Fruit fly (Drosophila melanogaster) whole organism, embryonic: Measurements from ENCODE around the gene Exn.

Experiments used
- Aef1 ChIP-seq: fragments of 200-800 bp; sonication (Bioruptor generic); IDR thresholded peaks from 3 replicates; pipeline ENCODE4 v1.3.6; 2022; ENCODE audit warnings: missing biosample characterization, missing genetic modification characterization
- Antp ChIP-seq: fragments of 200-800 bp; sonication (Bioruptor generic); optimal IDR thresholded peaks from 3 replicates; lab custom pipeline; 2016; ENCODE audit warnings: missing biosample characterization, missing genetic modification characterization
- Blimp-1 ChIP-seq: fragments of 200-800 bp; sonication (Bioruptor generic); optimal IDR thresholded peaks from 3 replicates; lab custom pipeline; 2018; ENCODE audit warnings: missing biosample characterization, missing genetic modification characterization, mild to moderate bottlenecking, moderate library complexity, missing genetic modification reagents
- Bteb2 ChIP-seq: fragments of 200-800 bp; sonication (Bioruptor generic); optimal IDR thresholded peaks from 2 replicates; lab custom pipeline; 2016; ENCODE audit warnings: missing biosample characterization, missing genetic modification characterization
- CG10565 ChIP-seq: fragments of 200-800 bp; sonication (Bioruptor generic); optimal IDR thresholded peaks from 3 replicates; lab custom pipeline; 2016; ENCODE audit warnings: missing biosample characterization, mild to moderate bottlenecking, missing genetic modification characterization
- CG11456 ChIP-seq: fragments of 200-800 bp; sonication (Bioruptor generic); IDR thresholded peaks from 3 replicates; pipeline ENCODE4 v1.3.6; 2022; ENCODE audit warnings: missing biosample characterization, missing genetic modification characterization
- CG12071 ChIP-seq: fragments of 200-800 bp; sonication (Bioruptor generic); optimal IDR thresholded peaks from 3 replicates; lab custom pipeline; 2018; ENCODE audit warnings: missing biosample characterization, mild to moderate bottlenecking, missing genetic modification characterization
- CG12155 ChIP-seq: fragments of 200-800 bp; sonication (Bioruptor generic); optimal IDR thresholded peaks from 3 replicates; lab custom pipeline; 2016; ENCODE audit warnings: missing biosample characterization, missing genetic modification characterization
- CG12769 ChIP-seq: fragments of 200-800 bp; sonication (Bioruptor generic); optimal IDR thresholded peaks from 2 replicates; lab custom pipeline; 2019; ENCODE audit warnings: missing biosample characterization, mild to moderate bottlenecking, missing genetic modification characterization, moderate library complexity
- CG13123 ChIP-seq: fragments of 200-800 bp; sonication (Bioruptor generic); optimal IDR thresholded peaks from 2 replicates; lab custom pipeline; 2016; ENCODE audit warnings: missing biosample characterization, missing genetic modification characterization
- CG14441 ChIP-seq: fragments of 200-800 bp; sonication (Bioruptor generic); IDR thresholded peaks from 2 replicates; pipeline ENCODE4 v1.3.6; 2022; ENCODE audit warnings: missing biosample characterization, missing genetic modification characterization
- CG16863 ChIP-seq: fragments of 200-800 bp; sonication (Bioruptor generic); optimal IDR thresholded peaks from 3 replicates; lab custom pipeline; 2016; ENCODE audit warnings: missing biosample characterization, missing genetic modification characterization
- CG17186 ChIP-seq: fragments of 200-800 bp; sonication (Bioruptor generic); optimal IDR thresholded peaks from 3 replicates; lab custom pipeline; 2017; ENCODE audit warnings: missing biosample characterization, missing genetic modification reagents, missing genetic modification characterization
- CG2116 ChIP-seq: fragments of 200-800 bp; sonication (Bioruptor generic); optimal IDR thresholded peaks from 3 replicates; lab custom pipeline; 2018; ENCODE audit warnings: missing biosample characterization, mild to moderate bottlenecking, missing genetic modification characterization
- CG3065 ChIP-seq: fragments of 200-800 bp; sonication (Bioruptor generic); optimal IDR thresholded peaks from 2 replicates; lab custom pipeline; 2016; ENCODE audit warnings: missing biosample characterization, missing genetic modification characterization
- CG31224 ChIP-seq: fragments of 200-800 bp; sonication (Bioruptor generic); IDR thresholded peaks from 2 replicates; pipeline ENCODE4 v1.3.6; 2022; ENCODE audit warnings: missing biosample characterization, missing genetic modification characterization
- CG31441 ChIP-seq: fragments of 200-800 bp; sonication (Bioruptor generic); IDR thresholded peaks from 2 replicates; pipeline ENCODE4 v1.3.6; 2022; ENCODE audit warnings: missing biosample characterization, missing genetic modification characterization
- CG9797 ChIP-seq: fragments of 200-800 bp; sonication (Bioruptor generic); optimal IDR thresholded peaks from 3 replicates; lab custom pipeline; 2018; ENCODE audit warnings: missing biosample characterization, mild to moderate bottlenecking, missing genetic modification characterization
- Deaf1 ChIP-seq: fragments of 200-800 bp; optimal IDR thresholded peaks from 3 replicates; lab custom pipeline; 2019; ENCODE audit warnings: missing biosample characterization, mild to moderate bottlenecking, missing genetic modification characterization, moderate library complexity
- Dip3 ChIP-seq: fragments of 200-800 bp; sonication (Bioruptor generic); optimal IDR thresholded peaks from 3 replicates; lab custom pipeline; 2016; ENCODE audit warnings: missing biosample characterization, missing genetic modification characterization
- Dll ChIP-seq: fragments of 200-800 bp; sonication (Bioruptor generic); IDR thresholded peaks from 4 replicates; pipeline ENCODE4 v1.3.6; 2022; ENCODE audit warnings: missing biosample characterization, missing genetic modification characterization; ENCODE audit not compliant: partially characterized antibody
- Drgx ChIP-seq: fragments of 200-800 bp; sonication (Bioruptor generic); IDR thresholded peaks from 2 replicates; pipeline ENCODE4 v1.3.6; 2022; ENCODE audit warnings: missing biosample characterization, missing genetic modification characterization
- Fer2 ChIP-seq: fragments of 200-800 bp; sonication (Bioruptor generic); optimal IDR thresholded peaks from 2 replicates; lab custom pipeline; 2018; ENCODE audit warnings: missing biosample characterization, mild to moderate bottlenecking, missing genetic modification characterization, moderate library complexity
- H15 ChIP-seq: fragments of 200-800 bp; sonication (Bioruptor generic); IDR thresholded peaks from 3 replicates; pipeline ENCODE4 v1.3.6; 2022; ENCODE audit warnings: missing biosample characterization, missing genetic modification characterization
- H2.0 ChIP-seq: fragments of 200-800 bp; sonication (Bioruptor generic); IDR thresholded peaks from 2 replicates; pipeline ENCODE4 v1.3.6; 2022; ENCODE audit warnings: missing biosample characterization, missing genetic modification characterization
- HLH54F ChIP-seq: fragments of 200-800 bp; sonication (Bioruptor generic); optimal IDR thresholded peaks from 3 replicates; lab custom pipeline; 2016; ENCODE audit warnings: missing biosample characterization, missing genetic modification characterization
- HmgZ ChIP-seq: fragments of 200-800 bp; sonication (Bioruptor generic); optimal IDR thresholded peaks from 2 replicates; lab custom pipeline; 2018; ENCODE audit warnings: missing biosample characterization, mild to moderate bottlenecking, missing genetic modification characterization
- MBD-R2 ChIP-seq: fragments of 200-800 bp; sonication (Bioruptor generic); IDR thresholded peaks from 2 replicates; pipeline ENCODE4 v1.3.6; 2022; ENCODE audit warnings: missing biosample characterization, missing genetic modification characterization
- Mad ChIP-seq: fragments of 200-800 bp; sonication (Bioruptor generic); optimal IDR thresholded peaks from 2 replicates; lab custom pipeline; 2016; ENCODE audit warnings: missing biosample characterization, missing genetic modification characterization
- Nf-YA ChIP-seq: fragments of 200-800 bp; sonication (Bioruptor generic); IDR thresholded peaks from 2 replicates; pipeline ENCODE4 v1.3.6; 2022; ENCODE audit warnings: missing biosample characterization, missing genetic modification characterization
- Oaz ChIP-seq: fragments of 200-800 bp; sonication (Bioruptor generic); IDR thresholded peaks from 2 replicates; pipeline ENCODE4 v1.3.6; 2022; ENCODE audit warnings: missing biosample characterization, missing genetic modification characterization
- bcd ChIP-seq: fragments of 200-800 bp; sonication (Bioruptor generic); optimal IDR thresholded peaks from 2 replicates; lab custom pipeline; 2017; ENCODE audit warnings: missing biosample characterization, mild to moderate bottlenecking, missing genetic modification characterization
- br ChIP-seq: fragments of >200 bp; optimal IDR thresholded peaks from 2 replicates; lab custom pipeline; 2017
- cato ChIP-seq: fragments of 200-800 bp; sonication (Bioruptor generic); optimal IDR thresholded peaks from 2 replicates; lab custom pipeline; 2016; ENCODE audit warnings: missing biosample characterization, missing genetic modification characterization, borderline replicate concordance
- chm ChIP-seq: fragments of 200-800 bp; sonication (Bioruptor generic); IDR thresholded peaks from 2 replicates; pipeline ENCODE4 v1.3.6; 2022; ENCODE audit warnings: missing biosample characterization, missing genetic modification characterization
- cwo ChIP-seq: fragments of 200-800 bp; sonication (Bioruptor generic); optimal IDR thresholded peaks from 3 replicates; lab custom pipeline; 2017; ENCODE audit warnings: missing biosample characterization, missing genetic modification characterization, mild to moderate bottlenecking, moderate library complexity, missing genetic modification reagents
- ems ChIP-seq: fragments of 200-800 bp; sonication (Bioruptor generic); optimal IDR thresholded peaks from 3 replicates; lab custom pipeline; 2016; ENCODE audit warnings: missing biosample characterization, missing genetic modification characterization
- ewg ChIP-seq: fragments of 200-800 bp; sonication (Bioruptor generic); optimal IDR thresholded peaks from 3 replicates; lab custom pipeline; 2017; ENCODE audit warnings: mild to moderate bottlenecking, missing biosample characterization, missing genetic modification reagents, missing genetic modification characterization
- exex ChIP-seq: fragments of 200-800 bp; sonication (Bioruptor generic); optimal IDR thresholded peaks from 4 replicates; lab custom pipeline; 2018; ENCODE audit warnings: missing biosample characterization, mild to moderate bottlenecking, missing genetic modification characterization, moderate library complexity
- ftz-f1 ChIP-seq: fragments of 200-800 bp; sonication (Bioruptor generic); optimal IDR thresholded peaks from 2 replicates; lab custom pipeline; 2016; ENCODE audit warnings: missing biosample characterization, missing genetic modification characterization
- gt ChIP-seq: fragments of 200-800 bp; sonication (Bioruptor generic); IDR thresholded peaks from 2 replicates; pipeline ENCODE4 v1.3.6; 2022; ENCODE audit warnings: missing biosample characterization, missing genetic modification characterization
- nau ChIP-seq: fragments of 200-800 bp; sonication (Bioruptor generic); optimal IDR thresholded peaks from 3 replicates; lab custom pipeline; 2017; ENCODE audit warnings: missing biosample characterization, mild to moderate bottlenecking, missing genetic modification characterization, missing genetic modification reagents
- pan ChIP-seq, 4 experiments: fragments of >200 bp in 3 of 4; fragments of 200-800 bp in 1 of 4; sonication (Bioruptor generic) in 1 of 4; optimal IDR thresholded peaks in 3 of 4; IDR thresholded peaks in 1 of 4; 2 replicates each; pipeline versions ENCODE4 v1.3.6 to Lab custom; 2017 to 2022; ENCODE audit warnings: missing biosample characterization in 2 of 4, missing genetic modification characterization in 2 of 4, mixed read lengths in 1 of 4
- pho ChIP-seq: fragments of 200-800 bp; sonication (Bioruptor generic); optimal IDR thresholded peaks from 2 replicates; lab custom pipeline; 2016; ENCODE audit warnings: missing biosample characterization, missing genetic modification characterization
- sens-2 ChIP-seq: fragments of 200-800 bp; sonication (Bioruptor generic); IDR thresholded peaks from 2 replicates; pipeline ENCODE4 v1.3.6; 2022; ENCODE audit warnings: missing biosample characterization, missing genetic modification characterization
- sisA ChIP-seq: fragments of 200-800 bp; sonication (Bioruptor generic); IDR thresholded peaks from 2 replicates; pipeline ENCODE4 v1.3.6; 2022; ENCODE audit warnings: missing biosample characterization, missing genetic modification characterization
- ssp ChIP-seq: fragments of 200-800 bp; sonication (Bioruptor generic); IDR thresholded peaks from 2 replicates; pipeline ENCODE4 v1.3.6; 2022; ENCODE audit warnings: missing biosample characterization, missing genetic modification characterization
- toy ChIP-seq: fragments of 200-800 bp; sonication (Bioruptor generic); IDR thresholded peaks from 2 replicates; pipeline ENCODE4 v1.3.6; 2022; ENCODE audit warnings: missing biosample characterization, missing genetic modification characterization
- unc-4 ChIP-seq: fragments of 200-800 bp; sonication (Bioruptor generic); IDR thresholded peaks from 2 replicates; pipeline ENCODE4 v1.3.6; 2022; ENCODE audit warnings: missing biosample characterization, missing genetic modification characterization; ENCODE audit not compliant: partially characterized antibody

The Exn gene

dm6 chr3L:17012017-17012719 is 42.4 kb downstream of the Exn start, which contains the start of gene CG3764 (continued):
- TF ChIP-seq Antp (GFP tag; lab: Kevin White, UChicago) (peak; percentile 63), ewg (GFP tag; lab: Kevin White, UChicago) (peak; percentile 100), Blimp-1 (peak; percentile 56), bcd (GFP tag; lab: Kevin White, UChicago) (peak; percentile 82), H15 (GFP tag; lab: Robert Waterston, UW) (peak; percentile 61; the same call in 1 of the 3 replicates), Mad (peak; percentile 74), CG12155 (GFP tag; lab: Kevin White, UChicago) (no peak), Nf-YA (GFP tag; lab: Robert Waterston, UW) (0 out of 2 replicates have a peak, but pooled peaks have one; percentile 37), Drgx (0 out of 2 replicates have a peak, but pooled peaks have one; percentile 6), gt (0 out of 2 replicates have a peak, but pooled peaks have one; percentile 31), Fer2 (tag; lab: Kevin White, UChicago) (peak; percentile 67), CG11456 (GFP tag; lab: Robert Waterston, UW) (peak; percentile 75; the same call in 2 of the 3 replicates), nau (no peak), Deaf1 (tag; lab: Kevin White, UChicago) (peak; percentile 55), CG3065 (peak; percentile 38), br (lab: Kevin White, UChicago) (no peak), sens-2 (peak; percentile 46; the same call in 1 of the 2 replicates), CG31224 (GFP tag; lab: Robert Waterston, UW) (peak; percentile 29; the same call in 1 of the 2 replicates), CG2116 (GFP tag; lab: Kevin White, UChicago) (peak; percentile 77), HLH54F (peak; percentile 44), Oaz (GFP tag; lab: Robert Waterston, UW) (0 out of 2 replicates have a peak, but pooled peaks have one; percentile 37), CG12769 (tag; lab: Kevin White, UChicago) (peak; percentile 84), sisA (GFP tag; lab: Robert Waterston, UW) (peak; percentile 34; the same call in 1 of the 2 replicates), CG31441 (peak; percentile 63), CG14441 (GFP tag; lab: Robert Waterston, UW) (peak; percentile 66), MBD-R2 (peak; percentile 58; the same call in 1 of the 2 replicates), cwo (peak; percentile 30), unc-4 (peak; percentile 35), H2.0 (peak; percentile 43; the same call in 1 of the 2 replicates), Bteb2 (GFP tag; lab: Kevin White, UChicago) (peak; percentile 32), chm (GFP tag; lab: Robert Waterston, UW) (peak; percentile 88), CG17186 (peak; percentile 91), toy (GFP tag; lab: Robert Waterston, UW) (no peak), ssp (GFP tag; lab: Robert Waterston, UW) (no peak), Dll (peak; percentile 50; the same call in 2 of the 4 replicates), pan (optimal IDR thresholded peaks at IDR 0.05; lab: Kevin White, UChicago) (no peak), pan (GFP tag; optimal IDR thresholded peaks at IDR 0.05 in 1 of 2, IDR thresholded peaks at IDR 0.05 in 1 of 2) (peak in 1 of 2 experiments; percentile 71), Dip3 (GFP tag; lab: Kevin White, UChicago) (peak; percentile 62), CG12071 (GFP tag; lab: Kevin White, UChicago) (peak; percentile 91), CG13123 (GFP tag; lab: Kevin White, UChicago) (peak; percentile 80), Aef1 (GFP tag; lab: Robert Waterston, UW) (peak; percentile 80), ftz-f1 (GFP tag; lab: Kevin White, UChicago) (peak; percentile 85), ems (peak; percentile 27), CG9797 (GFP tag; lab: Kevin White, UChicago) (peak; percentile 74), CG10565 (no peak), exex (tag; lab: Kevin White, UChicago) (peak; percentile 62), HmgZ (tag; lab: Kevin White, UChicago) (peak; percentile 90), CG16863 (GFP tag; lab: Kevin White, UChicago) (peak; percentile 73), cato (GFP tag; lab: Kevin White, UChicago) (peak; percentile 34), pho (GFP tag; lab: Kevin White, UChicago) (peak; percentile 64)
